Worm (Caenorhabditis elegans): ENCODE measurements around the gene F46C3.2.

DNA sequence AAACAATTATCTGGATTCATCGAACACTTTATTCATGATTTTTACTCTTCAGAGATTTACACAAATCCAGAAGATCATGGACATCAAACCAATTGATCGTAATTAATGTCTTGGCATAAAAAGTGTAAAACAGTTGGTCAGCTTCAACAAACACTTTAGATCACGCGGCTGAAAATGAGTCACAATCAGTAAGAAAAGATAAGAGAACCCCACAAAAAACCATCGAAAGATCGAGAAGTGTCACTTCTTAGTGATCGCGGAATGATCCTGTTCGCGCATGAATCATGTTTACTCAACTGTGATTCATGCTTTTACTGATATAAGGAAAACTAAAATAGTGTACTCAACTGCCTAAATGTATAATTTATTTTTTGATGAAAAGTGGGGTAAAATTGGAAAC is 9.1 kb downstream of the F46C3.2 start:
- TF ChIP-seq bed-3 (GFP tag; optimal IDR thresholded peaks at IDR 0.05) (no peak), cnd-1 (tag; optimal IDR thresholded peaks at IDR 0.05) (no peak), snpc-4 (tag; optimal IDR thresholded peaks at IDR 0.05) (no peak), elt-1 (tag; optimal IDR thresholded peaks at IDR 0.05; ENCODE audit: borderline replicate concordance, insufficient read depth) (no peak)

Data from whole organism, mixed stage, embryonic.